Worm (Caenorhabditis elegans) whole organism, L4/young adult: ENCODE results near the gene F38H4.5.

Experiments used
- dao-5 ChIP-seq: sonication (generic microtip); optimal IDR thresholded peaks from 2 replicates; lab custom pipeline; 2016; ENCODE audit warnings: missing genotype, missing genetic modification characterization, moderate library complexity, missing compliant biosample characterization
- him-1 ChIP-seq: sonication (generic microtip); optimal IDR thresholded peaks from 2 replicates; lab custom pipeline; 2016; ENCODE audit warnings: missing genotype, missing genetic modification reagents, missing genetic modification characterization, missing compliant biosample characterization

- TF ChIP-seq him-1 (tag; lab: Kevin White, UChicago) (no peak), dao-5 (tag; lab: Kevin White, UChicago) (no peak)
Observed at ce11 chrIV:11842121-11842520, 9.9 kb upstream of the F38H4.5 start, which contains the start of gene F38H4.3.
